Fruit fly (Drosophila melanogaster) whole organism: ENCODE measurements around the gene RpL17.

Source experiments
- CG8478 ChIP-seq: fragments of >200 bp; optimal IDR thresholded peaks from 2 replicates; lab custom pipeline; 2018; ENCODE audit warnings: inconsistent platforms
- Dll ChIP-seq: fragments of >200 bp; optimal IDR thresholded peaks from 2 replicates; lab custom pipeline; 2017
- EcR ChIP-seq, 2 experiments: fragments of >200 bp; optimal IDR thresholded peaks; 2 replicates each; lab custom pipeline; 2017; ENCODE audit warnings: missing biosample characterization in 2 of 2, missing genetic modification characterization in 2 of 2, missing genetic modification reagents in 2 of 2
- pan ChIP-seq: fragments of >200 bp; optimal IDR thresholded peaks from 2 replicates; lab custom pipeline; 2017
- usp ChIP-seq: fragments of >200 bp; optimal IDR thresholded peaks from 2 replicates; lab custom pipeline; 2017; ENCODE audit warnings: missing biosample characterization, missing genetic modification characterization, mixed read lengths

DNA sequence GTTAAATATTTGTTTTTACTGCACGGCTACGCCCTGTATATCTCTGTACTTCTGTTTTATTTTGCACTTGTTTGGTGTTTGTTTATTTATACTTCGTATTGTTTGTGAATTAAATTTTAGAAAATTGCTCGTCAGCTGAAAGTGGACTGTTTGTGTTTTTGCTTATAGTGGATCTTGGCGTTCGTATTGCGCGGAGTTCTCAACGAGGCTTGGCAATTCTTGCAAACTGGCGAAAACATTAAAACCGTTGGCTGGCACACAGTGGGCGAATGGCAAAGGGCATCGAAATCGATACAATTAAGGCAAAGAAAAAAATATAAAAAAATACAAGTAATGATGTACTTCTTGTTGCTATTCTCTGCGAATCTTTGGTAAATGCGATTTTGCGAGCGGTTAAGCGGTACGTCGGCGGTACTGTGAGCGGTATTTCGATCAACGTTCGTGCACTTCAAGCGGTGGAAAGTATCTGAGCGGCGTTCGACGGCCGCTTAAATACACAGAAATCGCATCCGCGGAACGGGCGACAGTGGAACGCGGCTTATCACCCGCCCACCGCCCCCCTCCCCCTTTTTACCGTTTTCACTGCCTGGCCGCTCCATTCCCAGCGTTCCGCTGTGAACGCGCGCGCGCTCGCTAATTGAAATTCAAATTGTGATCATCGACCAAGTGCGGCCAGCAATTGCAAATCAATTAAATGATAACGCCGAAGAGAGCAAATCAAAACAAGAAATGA is 17.1 kb downstream of the RpL17 start:
- TF ChIP-seq usp (no peak), CG8478 (lab: Kevin White, UChicago) (no peak), EcR (GFP tag; optimal IDR thresholded peaks at IDR 0.05; lab: Kevin White, UChicago) (no peak), Dll (lab: Kevin White, UChicago) (no peak), pan (lab: Kevin White, UChicago) (no peak)
